Worm (Caenorhabditis elegans) whole organism, dauer: ENCODE measurements around the gene nas-17.

Experiments
- unc-62 ChIP-seq: sonication (generic microtip); optimal IDR thresholded peaks from 2 replicates; lab custom pipeline; 2017; ENCODE audit warnings: missing biosample characterization, missing genetic modification reagents, missing genetic modification characterization

The nas-17 gene

ce11 chrV:11398616-11399015 lies at the start of gene nas-17:
Gene nas-17, plus strand, starts transcription at chrV:11398916.
- no peak for TF ChIP-seq unc-62 (GFP tag; lab: Kevin White, UChicago)

ce11 chrV:11351263-11351662 lies 47.5 kb upstream of the nas-17 start:
- TF ChIP-seq unc-62 (GFP tag; lab: Kevin White, UChicago): no peak

- TF ChIP-seq unc-62 (GFP tag; lab: Kevin White, UChicago): no peak
These were observed 45.8 kb upstream of the nas-17 start, which contains the start of gene npr-25 for ce11 chrV:11352893-11353292. Gene npr-25, minus strand, starts transcription at chrV:11352993.

- no peak for TF ChIP-seq unc-62 (GFP tag; lab: Kevin White, UChicago)
These were observed 44.5 kb upstream of the nas-17 start for ce11 chrV:11354264-11354663.

ce11 chrV:11363575-11363974 lies 35.1 kb upstream of the nas-17 start:
- no peak for TF ChIP-seq unc-62 (GFP tag; lab: Kevin White, UChicago)

ce11 chrV:11366129-11366528 lies 32.6 kb upstream of the nas-17 start, which contains the start of gene dop-5:
Gene dop-5, minus strand, starts transcription at chrV:11366229.
- TF ChIP-seq unc-62 (GFP tag; lab: Kevin White, UChicago): no peak

ce11 chrV:11372284-11372878 lies 26.3 kb upstream of the nas-17 start:
- TF ChIP-seq unc-62 (GFP tag; lab: Kevin White, UChicago): no peak

- no peak for TF ChIP-seq unc-62 (GFP tag; lab: Kevin White, UChicago)
These were observed 24.8 kb upstream of the nas-17 start for ce11 chrV:11373918-11374317.

- no peak for TF ChIP-seq unc-62 (GFP tag; lab: Kevin White, UChicago)
These were observed 23.4 kb upstream of the nas-17 start, which contains the start of gene cnb-1 for ce11 chrV:11375150-11375792. Gene cnb-1, plus strand, starts transcription at chrV:11375742.

- TF ChIP-seq unc-62 (GFP tag; lab: Kevin White, UChicago): no peak
These were observed 19.4 kb upstream of the nas-17 start for ce11 chrV:11379341-11379740.

- no peak for TF ChIP-seq unc-62 (GFP tag; lab: Kevin White, UChicago)
These were observed 18.1 kb upstream of the nas-17 start for ce11 chrV:11380571-11380970.

- TF ChIP-seq unc-62 (GFP tag; lab: Kevin White, UChicago): no peak
These were observed 15.7 kb upstream of the nas-17 start, which contains the start of gene F55C10.5 for ce11 chrV:11383032-11383431. Gene F55C10.5, plus strand, starts transcription at chrV:11383105.

ce11 chrV:11385060-11385459 lies 13.7 kb upstream of the nas-17 start, which contains the start of gene col-154:
Gene col-154, plus strand, starts transcription at chrV:11385360.
- TF ChIP-seq unc-62 (GFP tag; lab: Kevin White, UChicago): no peak

ce11 chrV:11386428-11386827 lies 12.3 kb upstream of the nas-17 start, which contains the start of gene F55C10.4:
Gene F55C10.4, plus strand, starts transcription at chrV:11386728.
- no peak for TF ChIP-seq unc-62 (GFP tag; lab: Kevin White, UChicago)

- no peak for TF ChIP-seq unc-62 (GFP tag; lab: Kevin White, UChicago)
These were observed 8.9 kb upstream of the nas-17 start, which contains the start of gene col-155 for ce11 chrV:11389776-11390175. Gene col-155, minus strand, starts transcription at chrV:11389876.

ce11 chrV:11390394-11390793 lies 8.3 kb upstream of the nas-17 start, which contains the start of the genes K03B8.11 and K03B8.14:
Gene K03B8.11, minus strand, starts transcription at chrV:11390494.
Gene K03B8.14, plus strand, starts transcription at chrV:11390503.
- TF ChIP-seq unc-62 (GFP tag; lab: Kevin White, UChicago): no peak
